Worm (Caenorhabditis elegans): ENCODE results near the gene tsp-10.
A peak's percentile ranks its signal among the peaks of the same experiment; 100 is the strongest.

tsp-10 gene

DNA sequence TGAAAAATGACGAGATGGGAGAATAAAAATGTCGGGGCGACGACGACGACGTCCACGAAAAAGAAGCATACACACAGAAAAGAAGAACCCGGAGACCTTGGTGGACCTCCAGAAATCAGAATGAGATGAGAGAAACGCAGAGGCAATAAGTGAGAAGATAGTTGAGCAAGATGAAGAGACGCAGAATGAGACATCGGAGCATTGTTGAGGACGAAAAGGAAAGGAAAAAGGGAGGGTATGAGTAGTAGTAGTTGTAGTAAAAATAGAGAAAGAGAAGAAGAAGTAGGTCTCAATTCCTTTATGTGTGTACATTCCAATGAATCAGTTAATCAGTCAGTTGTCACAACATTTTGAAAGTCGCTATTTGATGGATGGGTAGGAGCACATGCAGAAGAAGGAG, 10.9 kb downstream of the tsp-10 start, which contains the start of gene T14B4.8:
T14B4.8 (minus strand) TSS at position 60 of the 400 bp plus-strand sequence.
- TF ChIP-seq tbx-2 (tag; optimal IDR thresholded peaks at IDR 0.05) (peak; percentile 21), unc-55 (GFP tag; optimal IDR thresholded peaks at IDR 0.05) (peak; percentile 63), ceh-31 (tag; optimal IDR thresholded peaks at IDR 0.05) (peak; percentile 31), unc-42 (tag; optimal IDR thresholded peaks at IDR 0.05) (peak; percentile 57), C08G9.2 (tag; optimal IDR thresholded peaks at IDR 0.05) (no peak), unc-3 (GFP tag; conservative IDR thresholded peaks at IDR 0.05) (no peak), unc-3 (tag; optimal IDR thresholded peaks at IDR 0.05) (no peak), pros-1 (tag; optimal IDR thresholded peaks at IDR 0.05) (no peak), elt-2 (tag; optimal IDR thresholded peaks at IDR 0.05) (peak; percentile 2), nfya-1 (tag; optimal IDR thresholded peaks at IDR 0.05) (peak; percentile 12), ceh-9 (tag; optimal IDR thresholded peaks at IDR 0.05) (no peak)

DNA sequence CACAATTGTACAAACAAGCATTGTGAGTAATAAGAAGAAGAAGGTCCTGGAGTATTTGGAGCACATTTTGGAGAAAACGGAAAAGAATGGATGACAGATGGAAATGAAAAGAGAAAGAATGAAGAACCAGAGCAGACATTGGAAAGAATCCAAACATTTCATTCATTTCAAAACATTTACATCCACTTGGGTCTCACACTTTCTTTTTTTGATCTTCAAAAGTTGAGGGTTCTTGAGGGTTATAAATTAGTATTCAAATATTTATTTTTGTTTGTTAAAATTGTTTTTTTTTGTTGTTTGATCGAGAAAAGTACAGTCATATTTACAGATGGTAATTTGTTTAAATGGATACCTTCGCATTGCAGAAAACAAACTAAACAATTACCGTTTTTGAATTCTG, 15.3 kb downstream of the tsp-10 start, which contains the start of gene T14B4.9:
T14B4.9 (minus strand) TSS at position 101 of the 400 bp plus-strand sequence.
- no peak for TF ChIP-seq pha-4 (tag; optimal IDR thresholded peaks at IDR 0.05)
- TF ChIP-seq dmd-4 (tag; optimal IDR thresholded peaks at IDR 0.05; ENCODE audit: borderline replicate concordance), result no peak
- no peak for TF ChIP-seq fax-1 (tag; optimal IDR thresholded peaks at IDR 0.05)
- TF ChIP-seq ceh-31 (tag; optimal IDR thresholded peaks at IDR 0.05), result no peak
- no peak for TF ChIP-seq ceh-9 (tag; optimal IDR thresholded peaks at IDR 0.05)
- no peak for TF ChIP-seq ceh-48 (tag; optimal IDR thresholded peaks at IDR 0.05)
- TF ChIP-seq ceh-18 (tag; optimal IDR thresholded peaks at IDR 0.05), result no peak

DNA sequence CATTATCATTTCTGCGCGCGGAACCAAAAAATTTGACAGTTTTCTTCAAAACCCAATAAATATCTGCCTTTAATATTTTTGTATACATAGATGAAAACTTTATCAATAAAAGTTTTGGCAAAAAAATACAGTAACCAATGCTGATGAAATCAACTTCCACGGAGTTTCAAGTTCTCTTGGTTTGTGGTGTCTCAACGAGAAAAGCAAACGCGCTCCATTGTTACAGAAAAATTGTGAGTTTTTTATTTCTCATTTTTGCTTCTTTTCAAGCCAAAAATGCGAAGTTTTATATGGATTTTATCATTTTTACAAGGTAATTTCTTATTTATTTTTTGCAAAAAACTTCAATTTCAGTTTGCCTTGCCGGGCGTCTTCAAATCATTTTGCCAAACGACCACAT, 16.3 kb downstream of the tsp-10 start, which contains the start of gene T14B4.3:
T14B4.3 (plus strand) TSS at position 264 of the 400 bp plus-strand sequence.
- TF ChIP-seq npax-4 (tag; optimal IDR thresholded peaks at IDR 0.05) (no peak), rnt-1 (tag; optimal IDR thresholded peaks at IDR 0.05) (peak; percentile 49), fkh-10 (GFP tag; optimal IDR thresholded peaks at IDR 0.05) (no peak), elt-2 (tag; optimal IDR thresholded peaks at IDR 0.05) (peak; percentile 71), ahr-1 (tag; optimal IDR thresholded peaks at IDR 0.05) (peak; percentile 50), tbx-7 (tag; optimal IDR thresholded peaks at IDR 0.05) (peak; percentile 74), ceh-6 (GFP tag; optimal IDR thresholded peaks at IDR 0.05) (no peak), lim-6 (tag; optimal IDR thresholded peaks at IDR 0.05) (peak; percentile 48), unc-42 (tag; optimal IDR thresholded peaks at IDR 0.05) (peak; percentile 44), ceh-18 (tag; optimal IDR thresholded peaks at IDR 0.05) (peak; percentile 44), zip-5 (tag; optimal IDR thresholded peaks at IDR 0.05) (peak; percentile 73), ztf-16 (tag; optimal IDR thresholded peaks at IDR 0.05) (peak; percentile 39), unc-55 (GFP tag; optimal IDR thresholded peaks at IDR 0.05) (no peak), pag-3 (tag; optimal IDR thresholded peaks at IDR 0.05; ENCODE audit: borderline replicate concordance) (no peak), F13H6.1 (tag; optimal IDR thresholded peaks at IDR 0.05) (peak; percentile 67), pat-9 (tag; optimal IDR thresholded peaks at IDR 0.05) (no peak), hlh-6 (tag; optimal IDR thresholded peaks at IDR 0.05) (no peak), gmeb-2 (tag; optimal IDR thresholded peaks at IDR 0.05) (no peak), ceh-14 (tag; optimal IDR thresholded peaks at IDR 0.05) (peak; percentile 69), nfya-1 (tag; optimal IDR thresholded peaks at IDR 0.05) (no peak), pqm-1 (tag; optimal IDR thresholded peaks at IDR 0.05) (peak; percentile 8), ceh-31 (tag; optimal IDR thresholded peaks at IDR 0.05) (peak; percentile 95), ceh-19 (GFP tag; optimal IDR thresholded peaks at IDR 0.05) (no peak), fkh-6 (tag; optimal IDR thresholded peaks at IDR 0.05) (peak; percentile 61), che-1 (tag; optimal IDR thresholded peaks at IDR 0.05) (no peak), tbx-2 (tag; optimal IDR thresholded peaks at IDR 0.05) (peak; percentile 91), ceh-30 (tag; optimal IDR thresholded peaks at IDR 0.05) (no peak), Y22D7AL.16 (tag; optimal IDR thresholded peaks at IDR 0.05) (no peak), eyg-1 (tag; optimal IDR thresholded peaks at IDR 0.05) (no peak), ceh-48 (tag; optimal IDR thresholded peaks at IDR 0.05) (no peak), sox-4 (tag; optimal IDR thresholded peaks at IDR 0.05) (no peak), T23F11.4 (GFP tag; optimal IDR thresholded peaks at IDR 0.05) (no peak), nhr-232 (tag; optimal IDR thresholded peaks at IDR 0.05) (no peak), ref-2 (tag; optimal IDR thresholded peaks at IDR 0.05) (peak; percentile 76), ama-1 (optimal IDR thresholded peaks at IDR 0.05) (no peak), madf-2 (tag; optimal IDR thresholded peaks at IDR 0.05) (no peak), pros-1 (tag; optimal IDR thresholded peaks at IDR 0.05) (no peak), pha-4 (tag; optimal IDR thresholded peaks at IDR 0.05) (no peak), unc-3 (GFP tag; conservative IDR thresholded peaks at IDR 0.05) (no peak), unc-3 (tag; optimal IDR thresholded peaks at IDR 0.05) (no peak), dmd-4 (tag; optimal IDR thresholded peaks at IDR 0.05; ENCODE audit: borderline replicate concordance) (no peak), hlh-30 (tag; optimal IDR thresholded peaks at IDR 0.05; ENCODE audit: insufficient read depth) (no peak), K09A11.1 (tag; optimal IDR thresholded peaks at IDR 0.05; ENCODE audit: insufficient read depth) (no peak), elt-4 (tag; optimal IDR thresholded peaks at IDR 0.05) (no peak)
